Worm (Caenorhabditis elegans) whole organism, early embryonic: ENCODE data around the gene poml-1.

Experiments
- F13C5.2 ChIP-seq: sonication (generic microtip); optimal IDR thresholded peaks from 2 replicates; lab custom pipeline; 2017; ENCODE audit warnings: mild to moderate bottlenecking, missing genetic modification characterization, inconsistent platforms, missing compliant biosample characterization
- ama-1 ChIP-seq: fragments of 150-350 bp; optimal IDR thresholded peaks from 2 replicates; lab custom pipeline; 2014
- ceh-13 ChIP-seq: fragments of 200-800 bp; sonication (Bioruptor generic); optimal IDR thresholded peaks from 2 replicates; lab custom pipeline; 2018; ENCODE audit warnings: mild to moderate bottlenecking, missing genetic modification characterization, missing compliant biosample characterization
- ceh-36 ChIP-seq: sonication (generic microtip); optimal IDR thresholded peaks from 2 replicates; lab custom pipeline; 2016; ENCODE audit warnings: missing genetic modification characterization, inconsistent platforms, missing compliant biosample characterization
- pes-1 ChIP-seq: fragments of 200-800 bp; sonication (Bioruptor generic); IDR thresholded peaks from 2 replicates; pipeline ENCODE4 v1.3.6; 2022; ENCODE audit warnings: missing genetic modification reagents, missing genetic modification characterization, missing compliant biosample characterization
- tbx-37 ChIP-seq: fragments of 200-800 bp; sonication (Bioruptor generic); conservative IDR thresholded peaks from 2 replicates; pipeline ENCODE4 v1.3.6; 2022; ENCODE audit warnings: missing genetic modification reagents, missing genetic modification characterization, missing compliant biosample characterization
- tra-4 ChIP-seq: sonication (generic microtip); optimal IDR thresholded peaks from 2 replicates; lab custom pipeline; 2017; ENCODE audit warnings: missing genetic modification characterization, missing compliant biosample characterization

DNA sequence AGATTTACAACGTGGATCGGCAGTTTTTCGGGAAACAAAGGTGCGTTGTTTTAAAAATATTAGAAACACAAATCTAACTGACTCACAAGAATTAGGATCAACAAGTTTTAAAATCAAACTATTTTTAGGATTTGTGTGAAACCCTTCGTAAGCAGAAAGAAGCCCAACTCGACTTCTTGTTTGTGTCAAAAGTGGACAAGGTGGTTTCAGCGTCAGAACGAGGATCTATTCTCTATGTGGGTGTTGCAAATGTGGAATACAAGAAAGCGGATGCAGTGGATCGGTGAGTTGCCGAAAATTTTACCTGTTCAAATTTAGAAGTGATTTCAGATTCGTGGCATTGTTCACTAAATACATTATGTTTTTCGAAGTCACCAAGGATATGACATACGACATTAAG, 6.3 kb upstream of the poml-1 start:
- TF ChIP-seq ama-1 (lab: Kevin White, UChicago) (no peak), ceh-36 (tag; lab: Kevin White, UChicago) (no peak), tbx-37 (GFP tag; lab: Robert Waterston, UW) (no peak), tra-4 (tag; lab: Kevin White, UChicago) (no peak), F13C5.2 (tag; lab: Kevin White, UChicago) (no peak), pes-1 (GFP tag; lab: Robert Waterston, UW) (no peak), ceh-13 (no peak)
